Worm (Caenorhabditis elegans): ENCODE measurements around the gene Y17G7B.23.

Y17G7B.23 gene

ce11 chrII:11998903-11999302 is at the start of gene Y17G7B.23:
Y17G7B.23 (plus strand) TSS chrII:11999203.
- TF ChIP-seq unc-62 (GFP tag; optimal IDR thresholded peaks at IDR 0.05 in 1 of 2) (no peak), unc-62 (tag; optimal IDR thresholded peaks at IDR 0.05) (no peak), pqm-1 (tag; optimal IDR thresholded peaks at IDR 0.05) (no peak), lin-29 (GFP tag; IDR thresholded peaks at IDR 0.05) (no peak), ama-1 (optimal IDR thresholded peaks at IDR 0.05) (no peak)

DNA sequence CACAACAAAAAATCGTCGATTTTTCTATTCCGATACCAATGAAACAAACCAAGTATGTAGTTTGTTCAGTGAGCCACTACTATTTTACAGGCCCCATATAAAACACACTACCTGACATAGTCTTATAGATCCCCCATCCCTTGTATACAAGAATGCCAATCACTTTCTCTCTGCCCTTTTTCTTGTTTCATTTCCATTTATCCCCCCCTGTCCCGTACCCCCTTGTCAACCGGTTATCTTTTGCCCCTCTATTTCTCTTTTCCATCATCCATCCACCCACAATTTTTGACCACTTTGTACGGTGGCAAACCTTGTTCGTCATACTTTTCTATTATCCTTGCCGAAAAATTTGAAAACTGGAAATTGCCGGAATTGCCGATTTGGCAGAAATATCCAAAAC is 46.0 kb upstream of the Y17G7B.23 start:
- TF ChIP-seq hmg-1.1 (GFP tag; IDR thresholded peaks at IDR 0.05) (no peak), tag-97 (GFP tag; IDR thresholded peaks at IDR 0.05) (no peak), ceh-28 (tag; optimal IDR thresholded peaks at IDR 0.05) (no peak), ces-1 (GFP tag; optimal IDR thresholded peaks at IDR 0.05) (no peak), zip-11 (GFP tag; IDR thresholded peaks at IDR 0.05) (no peak), egl-27 (tag; optimal IDR thresholded peaks at IDR 0.05) (no peak), lin-29 (GFP tag; IDR thresholded peaks at IDR 0.05) (no peak), nhr-42 (GFP tag; IDR thresholded peaks at IDR 0.05) (no peak), unc-39 (tag; optimal IDR thresholded peaks at IDR 0.05) (no peak), F26F4.8 (GFP tag; conservative IDR thresholded peaks at IDR 0.05) (no peak), Y48G9A.11 (GFP tag; IDR thresholded peaks at IDR 0.05) (no peak), dmd-9 (GFP tag; IDR thresholded peaks at IDR 0.05) (no peak), dmd-8 (GFP tag; IDR thresholded peaks at IDR 0.05) (no peak), mdt-29 (GFP tag; IDR thresholded peaks at IDR 0.05) (no peak), zfp-2 (tag; optimal IDR thresholded peaks at IDR 0.05) (no peak), daf-19 (GFP tag; conservative IDR thresholded peaks at IDR 0.05) (no peak), Y5F2A.4 (GFP tag; optimal IDR thresholded peaks at IDR 0.05) (no peak), nhr-111 (GFP tag; optimal IDR thresholded peaks at IDR 0.05) (no peak), lin-38 (GFP tag; IDR thresholded peaks at IDR 0.05) (no peak)

- TF ChIP-seq mes-2 (tag; optimal IDR thresholded peaks at IDR 0.05; ENCODE audit: poor library complexity, severe bottlenecking) (no peak), zip-11 (GFP tag; IDR thresholded peaks at IDR 0.05) (no peak), nhr-10 (tag; optimal IDR thresholded peaks at IDR 0.05) (no peak)
Observed at ce11 chrII:11954208-11954607, 44.8 kb upstream of the Y17G7B.23 start, which contains the start of gene W03C9.6. W03C9.6 (plus strand) TSS chrII:11954508.

DNA sequence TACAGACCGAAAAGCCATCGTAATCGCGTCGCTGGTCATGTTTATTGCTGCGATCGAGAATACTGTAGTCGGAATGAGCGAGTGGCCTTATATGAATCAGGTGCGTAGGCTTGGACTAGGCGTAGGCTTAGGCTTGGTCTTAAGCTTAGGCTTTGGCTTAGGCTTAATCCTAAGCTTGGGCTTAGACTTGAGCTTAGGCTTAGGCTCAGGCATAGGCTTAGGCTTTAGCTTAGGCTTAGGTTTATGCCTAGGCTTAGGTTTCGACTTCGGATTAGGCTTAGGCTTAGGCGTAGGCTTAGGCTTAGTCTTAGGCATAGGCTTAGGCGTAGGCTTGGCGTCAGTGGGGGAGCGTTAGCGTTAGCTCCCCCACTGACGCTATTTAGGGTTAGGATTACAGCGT is 44.2 kb upstream of the Y17G7B.23 start:
- TF ChIP-seq mep-1 (tag; optimal IDR thresholded peaks at IDR 0.05) (no peak), egl-43 (GFP tag; IDR thresholded peaks at IDR 0.05) (no peak), snpc-1.2 (GFP tag; IDR thresholded peaks at IDR 0.05) (no peak), mdl-1 (tag; optimal IDR thresholded peaks at IDR 0.05) (no peak), zfp-3 (GFP tag; conservative IDR thresholded peaks at IDR 0.05) (no peak), dmd-9 (GFP tag; IDR thresholded peaks at IDR 0.05) (no peak), Y105C5A.15 (GFP tag; IDR thresholded peaks at IDR 0.05) (no peak), zip-2 (tag; optimal IDR thresholded peaks at IDR 0.05) (no peak), lin-29 (GFP tag; IDR thresholded peaks at IDR 0.05) (no peak), lim-7 (GFP tag; IDR thresholded peaks at IDR 0.05) (no peak), fos-1 (tag; optimal IDR thresholded peaks at IDR 0.05) (no peak), madf-5 (GFP tag; IDR thresholded peaks at IDR 0.05) (no peak), lin-1 (GFP tag; IDR thresholded peaks at IDR 0.05) (no peak), set-16 (GFP tag; IDR thresholded peaks at IDR 0.05) (no peak), T20F7.1 (GFP tag; optimal IDR thresholded peaks at IDR 0.05) (no peak), zag-1 (tag; optimal IDR thresholded peaks at IDR 0.05) (no peak), ZK546.5 (tag; optimal IDR thresholded peaks at IDR 0.05) (no peak)

Measured in whole organism, L4 larva.